Worm (Caenorhabditis elegans): Measurements from ENCODE around the gene C18D1.2.

- TF ChIP-seq dpl-1 (GFP tag; optimal IDR thresholded peaks at IDR 0.05) (no peak), ceh-100 (GFP tag; IDR thresholded peaks at IDR 0.05) (no peak), zim-3 (tag; optimal IDR thresholded peaks at IDR 0.05) (no peak)
Measured at ce11 chrII:10106870-10107269, 50.1 kb downstream of the C18D1.2 start, which contains the start of gene ZK945.6.
